Fruit fly (Drosophila melanogaster): ENCODE results near the gene CG12316.

- TF ChIP-seq gl (tag; optimal IDR thresholded peaks at IDR 0.05) (no peak), Ets98B (GFP tag; IDR thresholded peaks at IDR 0.05) (no peak; the same call in 1 of the 2 replicates), CG17806 (tag; optimal IDR thresholded peaks at IDR 0.05) (no peak), Pif1A (GFP tag; optimal IDR thresholded peaks at IDR 0.05) (peak; percentile 19), CG12605 (GFP tag; IDR thresholded peaks at IDR 0.05) (no peak), Snoo (tag; optimal IDR thresholded peaks at IDR 0.05) (no peak), fd96Ca (GFP tag; IDR thresholded peaks at IDR 0.05) (no peak), EcR (GFP tag; optimal IDR thresholded peaks at IDR 0.05) (peak; percentile 70), CG32121 (GFP tag; IDR thresholded peaks at IDR 0.05) (0 out of 2 replicates have a peak, but pooled peaks have one; percentile 37), CG34367 (tag; optimal IDR thresholded peaks at IDR 0.05) (no peak), D1 (tag; optimal IDR thresholded peaks at IDR 0.05) (no peak), CG13204 (GFP tag; optimal IDR thresholded peaks at IDR 0.05) (no peak)
Observed at dm6 chr3L:15093929-15094588, 42.7 kb downstream of the CG12316 start.
